Fruit fly (Drosophila melanogaster) whole organism, embryonic: ENCODE data around the gene Dsor1.

Experiments
- Asciz ChIP-seq: fragments of 200-800 bp; sonication (Bioruptor generic); optimal IDR thresholded peaks from 2 replicates; lab custom pipeline; 2017; ENCODE audit warnings: missing biosample characterization, mild to moderate bottlenecking, missing genetic modification characterization, missing genetic modification reagents
- CG10274 ChIP-seq: fragments of 200-800 bp; sonication (Bioruptor generic); optimal IDR thresholded peaks from 3 replicates; lab custom pipeline; 2017; ENCODE audit warnings: missing biosample characterization, mild to moderate bottlenecking, missing genetic modification characterization
- CG10366 ChIP-seq: fragments of 200-800 bp; sonication (Bioruptor generic); IDR thresholded peaks from 2 replicates; pipeline ENCODE4 v1.3.6; 2022; ENCODE audit warnings: missing biosample characterization, missing genetic modification characterization
- CG11504 ChIP-seq: fragments of 200-800 bp; sonication (Bioruptor generic); optimal IDR thresholded peaks from 3 replicates; lab custom pipeline; 2019; ENCODE audit warnings: missing biosample characterization, mild to moderate bottlenecking, missing genetic modification characterization, moderate library complexity
- CG15601 ChIP-seq: fragments of 200-800 bp; sonication (Bioruptor generic); optimal IDR thresholded peaks from 3 replicates; lab custom pipeline; 2019; ENCODE audit warnings: missing biosample characterization, mild to moderate bottlenecking, missing genetic modification characterization, moderate library complexity
- CG1647 ChIP-seq: fragments of 200-800 bp; sonication (Bioruptor generic); optimal IDR thresholded peaks from 3 replicates; lab custom pipeline; 2016; ENCODE audit warnings: missing biosample characterization, missing genetic modification characterization
- CG17361 ChIP-seq: fragments of 200-800 bp; sonication (Bioruptor generic); IDR thresholded peaks from 3 replicates; pipeline ENCODE4 v1.3.6; 2022; ENCODE audit warnings: missing biosample characterization, missing genetic modification characterization
- CG42726 ChIP-seq: fragments of 200-800 bp; sonication (Bioruptor generic); IDR thresholded peaks from 2 replicates; pipeline ENCODE4 v1.3.6; 2022; ENCODE audit warnings: missing biosample characterization, missing genetic modification characterization; ENCODE audit not compliant: partially characterized antibody
- CG4282 ChIP-seq: fragments of 200-800 bp; sonication (Bioruptor generic); optimal IDR thresholded peaks from 2 replicates; lab custom pipeline; 2016; ENCODE audit warnings: missing biosample characterization, missing genetic modification characterization
- CG5245 ChIP-seq: fragments of 200-800 bp; sonication (Bioruptor generic); optimal IDR thresholded peaks from 3 replicates; lab custom pipeline; 2016; ENCODE audit warnings: missing biosample characterization, missing genetic modification characterization
- CG6654 ChIP-seq: fragments of 200-800 bp; sonication (Bioruptor generic); optimal IDR thresholded peaks from 2 replicates; lab custom pipeline; 2017; ENCODE audit warnings: missing biosample characterization, mild to moderate bottlenecking, missing genetic modification characterization
- CG6791 ChIP-seq: fragments of 200-800 bp; sonication (Bioruptor generic); IDR thresholded peaks from 3 replicates; pipeline ENCODE4 v1.3.6; 2022; ENCODE audit warnings: missing biosample characterization, missing genetic modification characterization; ENCODE audit not compliant: partially characterized antibody
- CG9727 ChIP-seq: fragments of 200-800 bp; sonication (Bioruptor generic); optimal IDR thresholded peaks from 3 replicates; lab custom pipeline; 2017; ENCODE audit warnings: missing biosample characterization, mild to moderate bottlenecking, missing genetic modification characterization
- CG9932 ChIP-seq: fragments of 200-800 bp; sonication (Bioruptor generic); IDR thresholded peaks from 2 replicates; pipeline ENCODE4 v1.3.6; 2022; ENCODE audit warnings: missing biosample characterization, missing genetic modification characterization
- Doc3 ChIP-seq: fragments of 200-800 bp; sonication (Bioruptor generic); IDR thresholded peaks from 3 replicates; pipeline ENCODE4 v1.3.6; 2022; ENCODE audit warnings: missing biosample characterization, missing genetic modification characterization; ENCODE audit not compliant: partially characterized antibody
- Eip74EF ChIP-seq, 2 experiments: fragments of 200-800 bp in 1 of 2; fragments of >200 bp in 1 of 2; sonication (Bioruptor generic) in 1 of 2; optimal IDR thresholded peaks; 2 replicates each; lab custom pipeline; 2017 to 2019; ENCODE audit warnings: missing biosample characterization in 2 of 2, missing genetic modification characterization in 2 of 2, mild to moderate bottlenecking in 1 of 2, moderate library complexity in 1 of 2
- Fer1 ChIP-seq: fragments of 200-800 bp; sonication (Bioruptor generic); optimal IDR thresholded peaks from 2 replicates; lab custom pipeline; 2017; ENCODE audit warnings: missing biosample characterization, mild to moderate bottlenecking, missing genetic modification characterization
- GATAe ChIP-seq: fragments of 200-800 bp; sonication (Bioruptor generic); conservative IDR thresholded peaks from 2 replicates; pipeline ENCODE4 v1.3.6; 2022; ENCODE audit warnings: missing biosample characterization, missing genetic modification characterization
- HLH3B ChIP-seq: fragments of 200-800 bp; sonication (Bioruptor generic); IDR thresholded peaks from 2 replicates; pipeline ENCODE4 v1.3.6; 2022; ENCODE audit warnings: missing biosample characterization, missing genetic modification characterization
- Hr51 ChIP-seq, 2 experiments: fragments of 200-800 bp; sonication (Bioruptor generic); optimal IDR thresholded peaks; 2 replicates in 1 of 2; 3 replicates in 1 of 2; lab custom pipeline; 2016 to 2018; ENCODE audit warnings: missing biosample characterization in 2 of 2, missing genetic modification characterization in 2 of 2, mild to moderate bottlenecking in 1 of 2, moderate library complexity in 1 of 2
- Hsf ChIP-seq: fragments of 200-800 bp; sonication (Bioruptor generic); optimal IDR thresholded peaks from 3 replicates; lab custom pipeline; 2016; ENCODE audit warnings: missing biosample characterization, missing genetic modification characterization
- Lim3 ChIP-seq: fragments of 200-800 bp; sonication (Bioruptor generic); IDR thresholded peaks from 2 replicates; pipeline ENCODE4 v1.3.6; 2022; ENCODE audit warnings: missing biosample characterization, missing genetic modification characterization
- Meics ChIP-seq: fragments of 200-800 bp; sonication (Bioruptor generic); optimal IDR thresholded peaks from 2 replicates; lab custom pipeline; 2017; ENCODE audit warnings: missing biosample characterization, mild to moderate bottlenecking, missing genetic modification characterization
- NFAT ChIP-seq: fragments of 200-800 bp; sonication (Bioruptor generic); IDR thresholded peaks from 2 replicates; pipeline ENCODE4 v1.3.6; 2022; ENCODE audit warnings: missing biosample characterization, missing genetic modification characterization
- Opbp ChIP-seq: fragments of 200-800 bp; sonication (Bioruptor generic); IDR thresholded peaks from 3 replicates; pipeline ENCODE4 v1.3.6; 2022; ENCODE audit warnings: missing biosample characterization, missing genetic modification characterization; ENCODE audit not compliant: partially characterized antibody
- ac ChIP-seq: fragments of 200-800 bp; sonication (Bioruptor generic); optimal IDR thresholded peaks from 3 replicates; lab custom pipeline; 2017; ENCODE audit warnings: missing biosample characterization, mild to moderate bottlenecking, missing genetic modification characterization
- amos ChIP-seq: fragments of 200-800 bp; sonication (Bioruptor generic); IDR thresholded peaks from 2 replicates; pipeline ENCODE4 v1.3.6; 2022; ENCODE audit warnings: missing biosample characterization, missing genetic modification characterization; ENCODE audit not compliant: partially characterized antibody
- bcd ChIP-seq: fragments of 200-800 bp; sonication (Bioruptor generic); optimal IDR thresholded peaks from 2 replicates; lab custom pipeline; 2017; ENCODE audit warnings: missing biosample characterization, mild to moderate bottlenecking, missing genetic modification characterization
- bowl ChIP-seq: fragments of 200-800 bp; sonication (Bioruptor generic); IDR thresholded peaks from 2 replicates; pipeline ENCODE4 v1.3.6; 2022; ENCODE audit warnings: missing biosample characterization, missing genetic modification characterization
- cg ChIP-seq: fragments of 200-800 bp; sonication (Bioruptor generic); optimal IDR thresholded peaks from 3 replicates; lab custom pipeline; 2019; ENCODE audit warnings: missing biosample characterization, mild to moderate bottlenecking, missing genetic modification characterization, moderate library complexity
- chinmo ChIP-seq: fragments of 200-800 bp; sonication (Bioruptor generic); IDR thresholded peaks from 4 replicates; pipeline ENCODE4 v1.3.6; 2022; ENCODE audit warnings: missing biosample characterization, missing genetic modification characterization; ENCODE audit not compliant: partially characterized antibody
- dysf ChIP-seq: fragments of 200-800 bp; sonication (Bioruptor generic); IDR thresholded peaks from 3 replicates; pipeline ENCODE4 v1.3.6; 2022; ENCODE audit warnings: missing biosample characterization, missing genetic modification characterization
- gem ChIP-seq: fragments of 200-800 bp; sonication (Bioruptor generic); optimal IDR thresholded peaks from 2 replicates; lab custom pipeline; 2019; ENCODE audit warnings: missing biosample characterization, mild to moderate bottlenecking, missing genetic modification characterization, moderate library complexity
- lbe ChIP-seq: fragments of 200-800 bp; sonication (Bioruptor generic); optimal IDR thresholded peaks from 2 replicates; lab custom pipeline; 2016; ENCODE audit warnings: missing biosample characterization, mild to moderate bottlenecking, missing genetic modification characterization
- lov ChIP-seq, 2 experiments: fragments of 200-800 bp in 1 of 2; fragments of >200 bp in 1 of 2; sonication (Bioruptor generic) in 1 of 2; IDR thresholded peaks in 1 of 2; optimal IDR thresholded peaks in 1 of 2; 2 replicates in 1 of 2; 3 replicates in 1 of 2; pipeline versions ENCODE4 v1.3.6 to Lab custom; 2017 to 2022; ENCODE audit warnings: missing biosample characterization in 1 of 2, missing genetic modification characterization in 1 of 2
- odd ChIP-seq: fragments of 200-800 bp; sonication (Bioruptor generic); optimal IDR thresholded peaks from 2 replicates; lab custom pipeline; 2017; ENCODE audit warnings: missing biosample characterization, mild to moderate bottlenecking, missing genetic modification characterization
- prd ChIP-seq, 3 experiments: fragments of >200 bp in 2 of 3; fragments of 200-800 bp in 1 of 3; sonication (Bioruptor generic) in 1 of 3; optimal IDR thresholded peaks in 2 of 3; IDR thresholded peaks in 1 of 3; 2 replicates in 2 of 3; 3 replicates in 1 of 3; pipeline versions ENCODE4 v1.3.6 to Lab custom; 2017 to 2022; ENCODE audit warnings: missing biosample characterization in 1 of 3, missing genetic modification characterization in 1 of 3
- row ChIP-seq: fragments of 200-800 bp; sonication (Bioruptor generic); IDR thresholded peaks from 3 replicates; pipeline ENCODE4 v1.3.6; 2022; ENCODE audit warnings: missing biosample characterization, missing genetic modification characterization
- sens ChIP-seq: fragments of 200-800 bp; sonication (Bioruptor generic); peaks from one replicate; lab custom pipeline; 2016; ENCODE audit warnings: missing biosample characterization, missing genetic modification characterization
- sug ChIP-seq: fragments of 200-800 bp; optimal IDR thresholded peaks from 2 replicates; lab custom pipeline; 2019; ENCODE audit warnings: missing biosample characterization, mild to moderate bottlenecking, missing genetic modification characterization, moderate library complexity
- tap ChIP-seq: fragments of 200-800 bp; optimal IDR thresholded peaks from 3 replicates; lab custom pipeline; 2019; ENCODE audit warnings: missing biosample characterization, mild to moderate bottlenecking, missing genetic modification characterization, moderate library complexity
- tio ChIP-seq: fragments of 200-800 bp; sonication (Bioruptor generic); optimal IDR thresholded peaks from 2 replicates; lab custom pipeline; 2017; ENCODE audit warnings: missing biosample characterization, missing genetic modification characterization, inconsistent platforms
- toy ChIP-seq: fragments of 200-800 bp; sonication (Bioruptor generic); IDR thresholded peaks from 2 replicates; pipeline ENCODE4 v1.3.6; 2022; ENCODE audit warnings: missing biosample characterization, missing genetic modification characterization
- trem ChIP-seq: fragments of 200-800 bp; optimal IDR thresholded peaks from 3 replicates; lab custom pipeline; 2019; ENCODE audit warnings: missing biosample characterization, mild to moderate bottlenecking, missing genetic modification characterization, moderate library complexity
- trh ChIP-seq: fragments of 200-800 bp; sonication (Bioruptor generic); optimal IDR thresholded peaks from 2 replicates; lab custom pipeline; 2016; ENCODE audit warnings: missing biosample characterization, missing genetic modification characterization

Dsor1 gene

dm6 chrX:9210787-9211186 lies 36.4 kb upstream of the Dsor1 start, which contains the start of gene SmydA-9:
SmydA-9 (minus strand) TSS chrX:9210887.
- TF ChIP-seq gem (tag; lab: Kevin White, UChicago): peak; percentile 18
- no peak for TF ChIP-seq Opbp (GFP tag; lab: Robert Waterston, UW)
- TF ChIP-seq amos (GFP tag; lab: Robert Waterston, UW): no peak
- TF ChIP-seq CG17361 (GFP tag; lab: Robert Waterston, UW): no peak
- peak; percentile 32; the same call in 2 of the 3 replicates for TF ChIP-seq row (GFP tag; lab: Robert Waterston, UW)
- no peak for TF ChIP-seq CG4282 (GFP tag; lab: Kevin White, UChicago)
- no peak for TF ChIP-seq ac (GFP tag; lab: Kevin White, UChicago)
- peak; percentile 25; the same call in 1 of the 2 replicates for TF ChIP-seq HLH3B (GFP tag; lab: Robert Waterston, UW)
- TF ChIP-seq lbe: no peak
- no peak for TF ChIP-seq prd (optimal IDR thresholded peaks at IDR 0.05; lab: Kevin White, UChicago)
- no peak for TF ChIP-seq prd (GFP tag; IDR thresholded peaks at IDR 0.05; lab: Robert Waterston, UW)
- no peak for TF ChIP-seq CG15601
- peak; percentile 24 for TF ChIP-seq CG11504 (tag; lab: Kevin White, UChicago)
- no peak for TF ChIP-seq chinmo (GFP tag; lab: Robert Waterston, UW)

dm6 chrX:9214576-9214975 lies 32.6 kb upstream of the Dsor1 start, which contains the start of gene Obp8a:
Obp8a (plus strand) TSS chrX:9214876.
- TF ChIP-seq Meics (GFP tag; lab: Kevin White, UChicago) (no peak), CG5245 (GFP tag; lab: Kevin White, UChicago) (no peak), Eip74EF (GFP tag; optimal IDR thresholded peaks at IDR 0.05; lab: Kevin White, UChicago) (no peak), CG10274 (GFP tag; lab: Kevin White, UChicago) (no peak), bcd (GFP tag; lab: Kevin White, UChicago) (no peak), trem (tag; lab: Kevin White, UChicago) (no peak), toy (no peak), trh (GFP tag; lab: Kevin White, UChicago) (no peak)

- TF ChIP-seq cg (GFP tag; lab: Kevin White, UChicago) (no peak), tio (GFP tag; lab: Kevin White, UChicago) (no peak), CG1647 (GFP tag; lab: Kevin White, UChicago) (no peak), CG4282 (GFP tag; lab: Kevin White, UChicago) (no peak), tap (tag; lab: Kevin White, UChicago) (no peak), lov (optimal IDR thresholded peaks at IDR 0.05; lab: Kevin White, UChicago) (no peak), lov (GFP tag; IDR thresholded peaks at IDR 0.05; lab: Robert Waterston, UW) (no peak), odd (GFP tag; lab: Kevin White, UChicago) (no peak), Hsf (no peak), Lim3 (GFP tag; lab: Robert Waterston, UW) (no peak)
Measured at dm6 chrX:9215485-9215884, 31.7 kb upstream of the Dsor1 start, which contains the start of gene CG15368. CG15368 (plus strand) TSS chrX:9215785.

dm6 chrX:9216572-9216971 lies 30.6 kb upstream of the Dsor1 start, which contains the start of gene CG15369:
CG15369 (plus strand) TSS chrX:9216872.
- TF ChIP-seq CG6791 (GFP tag; lab: Robert Waterston, UW) (no peak), NFAT (GFP tag; lab: Robert Waterston, UW) (no peak), Fer1 (no peak), CG6654 (GFP tag; lab: Kevin White, UChicago) (no peak), sug (no peak), CG15601 (no peak), CG9932 (no peak), GATAe (GFP tag; lab: Robert Waterston, UW) (no peak), Doc3 (GFP tag; lab: Robert Waterston, UW) (no peak), CG9727 (GFP tag; lab: Kevin White, UChicago) (no peak), Asciz (GFP tag; lab: Kevin White, UChicago) (no peak), dysf (GFP tag; lab: Robert Waterston, UW) (no peak), sens (GFP tag; lab: Kevin White, UChicago) (no peak), CG42726 (GFP tag; lab: Robert Waterston, UW) (no peak), CG10366 (no peak), Hr51 (GFP tag; optimal IDR thresholded peaks at IDR 0.05; lab: Kevin White, UChicago) (no peak), bowl (GFP tag; lab: Robert Waterston, UW) (no peak)
